Fruit fly (Drosophila melanogaster) whole organism, embryonic: ENCODE measurements around the gene Spx.

ENCODE experiments used
- CG30403 ChIP-seq: fragments of 200-800 bp; sonication (Bioruptor generic); optimal IDR thresholded peaks from 3 replicates; lab custom pipeline; 2016; ENCODE audit warnings: missing biosample characterization, missing genetic modification characterization
- Dref ChIP-seq: fragments of 200-800 bp; sonication (Bioruptor generic); IDR thresholded peaks from 2 replicates; pipeline ENCODE4 v1.3.6; 2022; ENCODE audit warnings: missing biosample characterization, missing genetic modification characterization
- exex ChIP-seq: fragments of 200-800 bp; sonication (Bioruptor generic); optimal IDR thresholded peaks from 4 replicates; lab custom pipeline; 2018; ENCODE audit warnings: missing biosample characterization, mild to moderate bottlenecking, missing genetic modification characterization, moderate library complexity

DNA sequence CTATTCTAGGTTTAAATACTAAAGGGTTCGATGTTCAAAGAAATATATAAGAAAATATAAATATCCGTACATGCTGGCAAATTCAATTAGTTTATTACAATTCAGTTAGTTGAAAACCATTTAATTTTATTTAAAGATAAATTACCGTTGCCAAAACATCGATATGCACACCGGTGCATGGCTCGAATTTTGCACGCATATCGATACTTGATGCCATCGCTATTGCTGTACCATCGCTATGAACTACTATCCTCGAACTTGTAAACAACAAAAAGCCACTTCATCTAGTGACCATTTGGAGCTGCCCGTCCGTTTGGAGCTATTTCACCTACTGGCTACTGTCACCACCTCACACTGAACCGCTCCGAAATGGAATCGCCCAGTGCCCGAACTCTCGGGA, 5.3 kb downstream of the Spx start, which contains the start of gene Josd:
- TF ChIP-seq exex (tag; lab: Kevin White, UChicago) (no peak), CG30403 (GFP tag; lab: Kevin White, UChicago) (no peak), Dref (GFP tag; lab: Robert Waterston, UW) (peak; percentile 81)
